Fruit fly (Drosophila melanogaster): ENCODE results near the gene Bulli.

DNA sequence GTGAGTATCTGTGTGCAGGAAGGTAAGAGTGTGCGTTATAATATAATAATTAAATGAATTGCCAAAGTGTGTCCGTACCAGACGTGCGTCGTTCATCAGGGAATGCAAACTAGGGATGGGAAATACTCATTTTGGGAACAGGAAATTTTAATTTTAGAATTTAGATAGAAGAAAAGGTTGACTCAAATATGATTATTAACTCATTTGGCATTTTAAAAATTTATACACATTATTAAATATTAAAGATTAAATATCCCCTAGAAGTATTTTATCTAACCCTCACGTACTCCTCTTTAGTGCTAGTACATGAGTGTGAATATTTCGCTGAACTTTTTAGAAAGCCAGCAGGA, 48.0 kb upstream of the Bulli start:
- TF ChIP-seq HmgD (GFP tag; optimal IDR thresholded peaks at IDR 0.05) (no peak), HLHmδ (GFP tag; optimal IDR thresholded peaks at IDR 0.05) (no peak), CkIIα-i1 (GFP tag; IDR thresholded peaks at IDR 0.05) (no peak), CG4282 (GFP tag; optimal IDR thresholded peaks at IDR 0.05) (no peak), Abd-B (GFP tag; optimal IDR thresholded peaks at IDR 0.05) (no peak)

All from whole organism, embryonic.